Fruit fly (Drosophila melanogaster): Measurements from ENCODE around the gene CG7255.

Gene CG7255

DNA sequence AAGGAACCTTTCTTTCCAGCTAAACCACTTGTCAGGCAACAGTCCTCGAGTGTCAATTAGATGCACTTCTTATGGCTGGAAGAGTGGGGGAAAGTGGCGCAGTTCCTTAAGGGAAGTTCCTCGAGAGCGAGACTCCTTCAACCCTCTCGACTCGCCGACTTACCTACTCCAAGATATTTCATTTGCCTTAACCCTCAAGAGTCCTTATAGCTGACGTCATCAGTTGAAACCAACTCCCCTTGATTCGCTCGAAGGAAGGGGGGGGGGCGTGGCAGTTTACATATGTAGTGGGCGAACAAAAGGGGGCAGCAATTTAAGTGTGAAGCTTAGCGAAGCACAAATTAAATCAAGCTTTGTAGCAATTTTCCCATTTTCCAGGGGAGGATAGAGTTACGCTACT is 23.0 kb upstream of the CG7255 start:
- TF ChIP-seq CG12605 (GFP tag; IDR thresholded peaks at IDR 0.05) (no peak), CG9948 (tag; optimal IDR thresholded peaks at IDR 0.05) (no peak)

DNA sequence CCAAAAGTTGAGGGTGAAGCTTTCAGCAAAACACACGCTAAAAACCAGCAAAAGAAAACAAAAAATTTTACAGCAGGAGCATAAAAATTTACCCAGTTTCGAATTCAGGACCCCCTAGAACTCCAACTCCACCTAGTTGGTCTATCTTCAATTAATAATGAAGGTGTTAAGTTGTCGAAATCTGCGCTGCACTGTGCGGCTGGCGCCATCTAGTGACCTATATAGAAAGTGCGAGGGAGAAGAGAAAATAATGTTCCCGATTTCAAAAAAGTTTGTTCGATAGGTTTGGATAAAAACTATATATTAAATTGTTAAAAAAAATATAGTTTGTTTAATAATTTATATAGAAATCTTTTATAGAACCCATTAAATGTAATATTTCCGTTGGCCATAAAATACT is 17.1 kb upstream of the CG7255 start:
- TF ChIP-seq Pif1B (GFP tag; optimal IDR thresholded peaks at IDR 0.05) (no peak), CG15710 (tag; optimal IDR thresholded peaks at IDR 0.05) (no peak), D1 (tag; optimal IDR thresholded peaks at IDR 0.05) (no peak), EcR (GFP tag; optimal IDR thresholded peaks at IDR 0.05) (no peak), rn (GFP tag; IDR thresholded peaks at IDR 0.05) (no peak), CG8301 (tag; optimal IDR thresholded peaks at IDR 0.05) (no peak)

DNA sequence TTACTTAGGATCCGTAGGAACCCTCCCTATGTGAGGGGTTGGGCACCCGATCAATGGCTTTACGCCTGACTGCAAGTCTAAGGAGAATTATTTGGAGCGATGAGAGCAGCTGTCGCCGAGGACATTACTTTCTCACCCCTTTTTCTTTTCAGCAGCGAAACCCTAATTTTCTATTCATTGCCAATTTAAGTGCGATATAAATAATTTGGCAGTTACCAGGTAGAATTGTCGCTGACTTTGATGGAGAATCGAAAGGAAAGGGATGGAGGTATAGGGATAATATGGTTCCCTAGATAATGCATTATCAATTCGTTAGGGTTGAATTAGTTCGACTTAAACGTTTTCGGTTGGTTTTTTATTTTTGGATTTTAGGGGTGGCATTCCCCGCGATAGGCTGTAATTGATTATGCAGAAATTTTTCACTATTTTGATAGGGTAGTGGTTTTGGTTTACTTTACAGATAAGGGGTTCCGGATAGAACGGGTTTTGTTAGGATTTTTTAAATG is 14.7 kb upstream of the CG7255 start:
- TF ChIP-seq CG32121 (GFP tag; IDR thresholded peaks at IDR 0.05) = no peak
- no peak for TF ChIP-seq CG9948 (tag; optimal IDR thresholded peaks at IDR 0.05)
- TF ChIP-seq Pif1A (GFP tag; optimal IDR thresholded peaks at IDR 0.05) = no peak
- no peak for TF ChIP-seq CG8159 (tag; optimal IDR thresholded peaks at IDR 0.05)
- no peak for TF ChIP-seq CG14655 (GFP tag; optimal IDR thresholded peaks at IDR 0.05)
- no peak for TF ChIP-seq gl (tag; optimal IDR thresholded peaks at IDR 0.05)
- no peak for TF ChIP-seq Ets98B (GFP tag; IDR thresholded peaks at IDR 0.05)
- TF ChIP-seq Snoo (tag; optimal IDR thresholded peaks at IDR 0.05) = no peak
- TF ChIP-seq Pif1B (GFP tag; optimal IDR thresholded peaks at IDR 0.05) = no peak
- TF ChIP-seq CG34367 (tag; optimal IDR thresholded peaks at IDR 0.05) = no peak
- TF ChIP-seq CG15710 (tag; optimal IDR thresholded peaks at IDR 0.05) = no peak
- no peak for TF ChIP-seq CG17806 (tag; optimal IDR thresholded peaks at IDR 0.05)
- no peak for TF ChIP-seq CG4496 (GFP tag; IDR thresholded peaks at IDR 0.05)
- TF ChIP-seq fd96Ca (GFP tag; IDR thresholded peaks at IDR 0.05) = no peak
- no peak for TF ChIP-seq CG13204 (GFP tag; optimal IDR thresholded peaks at IDR 0.05)
- no peak for TF ChIP-seq CG10348 (GFP tag; IDR thresholded peaks at IDR 0.05)
- TF ChIP-seq CG12605 (GFP tag; IDR thresholded peaks at IDR 0.05) = no peak
- no peak for TF ChIP-seq EcR (GFP tag; optimal IDR thresholded peaks at IDR 0.05)
- TF ChIP-seq D1 (tag; optimal IDR thresholded peaks at IDR 0.05) = no peak

DNA sequence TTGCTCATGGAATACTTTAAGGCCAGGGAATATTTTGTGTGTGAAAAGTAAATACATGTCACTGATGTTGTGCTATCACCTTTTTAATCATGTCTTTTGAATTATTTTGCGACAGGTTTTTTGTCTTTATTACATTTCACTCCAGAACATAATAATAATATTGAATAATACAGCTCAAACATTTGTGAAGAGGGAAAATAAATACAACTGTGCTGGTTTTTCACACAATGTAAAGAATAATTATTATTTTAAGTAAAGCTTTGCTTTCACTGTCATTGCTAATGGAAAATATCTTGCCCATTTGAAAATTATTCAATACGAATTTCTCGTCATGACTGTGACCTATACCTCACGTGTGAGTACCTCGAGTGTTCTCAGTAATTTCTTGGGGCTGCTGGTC is 5.4 kb upstream of the CG7255 start, which contains the start of gene Best4:
TSS of gene Best4 (plus strand) at position 301 of the 400 bp plus-strand sequence.
- TF ChIP-seq fd96Ca (GFP tag; IDR thresholded peaks at IDR 0.05) (no peak), gl (tag; optimal IDR thresholded peaks at IDR 0.05) (no peak), CG8159 (tag; optimal IDR thresholded peaks at IDR 0.05) (no peak), Ets98B (GFP tag; IDR thresholded peaks at IDR 0.05) (no peak), CG9948 (tag; optimal IDR thresholded peaks at IDR 0.05) (no peak), CG12605 (GFP tag; IDR thresholded peaks at IDR 0.05) (no peak), CG32121 (GFP tag; IDR thresholded peaks at IDR 0.05) (no peak), rn (GFP tag; IDR thresholded peaks at IDR 0.05) (no peak), Pif1B (GFP tag; optimal IDR thresholded peaks at IDR 0.05) (no peak), CG34367 (tag; optimal IDR thresholded peaks at IDR 0.05) (no peak), D1 (tag; optimal IDR thresholded peaks at IDR 0.05) (no peak), EcR (GFP tag; optimal IDR thresholded peaks at IDR 0.05) (no peak), Pif1A (GFP tag; optimal IDR thresholded peaks at IDR 0.05) (no peak), CG14655 (GFP tag; optimal IDR thresholded peaks at IDR 0.05) (no peak), Snoo (tag; optimal IDR thresholded peaks at IDR 0.05) (no peak), CG15710 (tag; optimal IDR thresholded peaks at IDR 0.05) (no peak), CG4496 (GFP tag; IDR thresholded peaks at IDR 0.05) (no peak)

DNA sequence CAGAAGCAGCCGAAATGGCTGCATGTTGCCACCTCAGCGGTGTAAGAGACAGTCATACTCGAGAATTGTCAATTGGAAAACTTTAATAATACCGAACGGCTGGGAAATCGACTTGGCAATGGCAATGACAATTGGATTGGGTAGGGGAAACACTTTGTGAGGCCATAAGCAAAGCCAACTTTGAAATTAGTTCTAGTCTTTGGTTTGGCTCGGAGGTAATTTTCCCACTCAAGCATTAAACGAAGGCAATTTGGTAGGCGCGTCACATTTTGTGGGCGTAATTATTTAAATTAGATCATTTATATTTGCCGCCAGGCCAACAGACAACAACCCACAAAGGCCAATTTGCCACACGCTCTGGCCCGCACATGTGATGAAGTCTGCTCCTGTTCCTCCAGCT is 1.4 kb upstream of the CG7255 start, which contains the start of gene Best3:
TSS of gene Best3 (minus strand) at position 101 of the 400 bp plus-strand sequence.
- no peak for TF ChIP-seq CG9948 (tag; optimal IDR thresholded peaks at IDR 0.05)

DNA sequence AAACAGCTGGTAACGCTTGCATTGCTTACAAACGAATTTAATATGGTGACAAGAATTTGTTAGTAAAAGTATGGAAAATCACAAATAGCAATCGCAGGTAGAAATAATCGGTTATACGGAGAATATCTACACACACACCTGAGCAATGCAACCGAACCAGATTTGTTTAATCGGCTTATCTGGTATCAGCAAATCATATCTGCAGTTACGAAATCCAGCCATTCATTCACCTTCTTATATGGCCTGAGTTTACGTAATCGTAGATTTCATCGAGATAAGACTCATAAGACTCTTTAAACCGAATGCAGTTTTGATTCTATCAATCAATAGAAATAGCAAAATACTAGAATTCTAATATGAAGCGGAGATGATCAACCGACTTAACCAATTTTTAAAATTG is 425 bp upstream of the CG7255 start:
- TF ChIP-seq CG13204 (GFP tag; optimal IDR thresholded peaks at IDR 0.05) (no peak), gl (tag; optimal IDR thresholded peaks at IDR 0.05) (no peak), CG32121 (GFP tag; IDR thresholded peaks at IDR 0.05) (no peak), Pif1B (GFP tag; optimal IDR thresholded peaks at IDR 0.05) (no peak)

DNA sequence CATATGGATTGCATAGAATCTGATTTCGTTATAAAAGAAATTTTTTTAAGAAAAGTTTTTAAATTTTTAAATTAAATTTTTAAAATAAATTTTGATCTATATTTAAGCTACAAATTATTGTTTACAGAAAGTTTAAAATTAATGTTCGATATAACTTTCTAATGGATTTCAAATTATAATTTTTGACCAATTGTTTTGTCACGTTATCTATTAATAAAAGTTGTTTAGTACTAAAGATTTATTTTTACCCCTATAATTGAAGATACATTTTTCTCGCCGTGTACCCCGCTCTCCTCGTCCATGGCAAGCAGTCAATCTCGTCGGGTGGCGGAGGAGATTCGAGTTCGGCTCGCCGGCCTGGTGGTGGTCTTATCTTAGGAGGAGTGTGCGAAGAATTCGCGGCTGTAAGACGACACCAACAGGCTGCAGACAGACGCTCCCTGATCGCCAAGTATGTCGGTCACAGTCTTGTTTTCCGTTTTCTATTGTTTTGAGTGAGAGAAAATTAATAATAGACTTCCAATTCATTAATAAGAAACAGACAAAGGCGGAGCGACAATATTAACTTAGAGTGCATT is 1.1 kb downstream of the CG7255 start:
- TF ChIP-seq CG8159 (tag; optimal IDR thresholded peaks at IDR 0.05) (peak; percentile 11), CG34367 (tag; optimal IDR thresholded peaks at IDR 0.05) (no peak), Snoo (tag; optimal IDR thresholded peaks at IDR 0.05) (peak; percentile 3), Pif1A (GFP tag; optimal IDR thresholded peaks at IDR 0.05) (no peak)

DNA sequence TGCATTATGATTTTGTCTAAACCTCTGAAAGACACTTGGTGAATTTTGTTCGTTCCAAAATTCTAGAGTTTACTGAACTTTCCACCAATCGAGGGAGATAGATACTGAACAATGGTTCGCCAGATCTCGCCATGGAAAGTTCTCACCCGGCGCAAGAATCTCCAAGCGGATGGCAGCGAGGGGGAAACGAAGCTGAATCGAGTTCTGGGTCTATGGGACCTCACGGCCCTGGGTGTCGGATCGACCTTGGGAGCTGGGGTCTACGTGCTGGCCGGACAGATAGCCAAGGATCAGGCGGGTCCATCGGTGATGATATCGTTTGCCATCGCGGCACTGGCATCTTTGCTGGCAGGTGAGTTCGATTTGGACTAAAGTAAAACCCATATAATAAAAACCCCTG is 2.4 kb downstream of the CG7255 start:
- TF ChIP-seq Ets98B (GFP tag; IDR thresholded peaks at IDR 0.05) (no peak), EcR (GFP tag; optimal IDR thresholded peaks at IDR 0.05) (peak; percentile 24)
